Worm (Caenorhabditis elegans) whole organism, early embryonic: ENCODE measurements around the gene F41H10.1.

Source experiments
- B0310.2 ChIP-seq: sonication (generic microtip); optimal IDR thresholded peaks from 2 replicates; lab custom pipeline; 2016; ENCODE audit warnings: mild to moderate bottlenecking, missing genetic modification characterization, missing compliant biosample characterization
- F13C5.2 ChIP-seq: sonication (generic microtip); optimal IDR thresholded peaks from 2 replicates; lab custom pipeline; 2017; ENCODE audit warnings: mild to moderate bottlenecking, missing genetic modification characterization, inconsistent platforms, missing compliant biosample characterization
- aly-1 ChIP-seq: sonication (generic microtip); optimal IDR thresholded peaks from 2 replicates; lab custom pipeline; 2016; ENCODE audit warnings: missing genetic modification characterization, missing compliant biosample characterization
- ama-1 ChIP-seq: fragments of 150-350 bp; optimal IDR thresholded peaks from 2 replicates; lab custom pipeline; 2014
- ceh-13 ChIP-seq: fragments of 200-800 bp; sonication (Bioruptor generic); optimal IDR thresholded peaks from 2 replicates; lab custom pipeline; 2018; ENCODE audit warnings: mild to moderate bottlenecking, missing genetic modification characterization, missing compliant biosample characterization
- ceh-36 ChIP-seq: sonication (generic microtip); optimal IDR thresholded peaks from 2 replicates; lab custom pipeline; 2016; ENCODE audit warnings: missing genetic modification characterization, inconsistent platforms, missing compliant biosample characterization
- ets-7 ChIP-seq: sonication (generic microtip); optimal IDR thresholded peaks from 2 replicates; lab custom pipeline; 2016; ENCODE audit warnings: missing genotype, missing genetic modification characterization, missing compliant biosample characterization
- flt-1 ChIP-seq: fragments of 200-800 bp; sonication (Bioruptor generic); IDR thresholded peaks from 2 replicates; pipeline ENCODE4 v1.3.6; 2022; ENCODE audit warnings: missing genetic modification characterization, missing compliant biosample characterization
- hmbx-1 ChIP-seq: sonication (generic microtip); optimal IDR thresholded peaks from 2 replicates; lab custom pipeline; 2016; ENCODE audit warnings: mild to moderate bottlenecking, missing genetic modification characterization, missing compliant biosample characterization
- hmg-4 ChIP-seq: fragments of 200-800 bp; sonication (Bioruptor generic); optimal IDR thresholded peaks from 2 replicates; lab custom pipeline; 2018; ENCODE audit warnings: mild to moderate bottlenecking, missing genetic modification characterization, missing compliant biosample characterization
- hnd-1 ChIP-seq: sonication (generic microtip); optimal IDR thresholded peaks from 2 replicates; lab custom pipeline; 2016; ENCODE audit warnings: missing genetic modification characterization, missing compliant biosample characterization
- pes-1 ChIP-seq: fragments of 200-800 bp; sonication (Bioruptor generic); IDR thresholded peaks from 2 replicates; pipeline ENCODE4 v1.3.6; 2022; ENCODE audit warnings: missing genetic modification reagents, missing genetic modification characterization, missing compliant biosample characterization
- scrt-1 ChIP-seq: fragments of 200-800 bp; sonication (Bioruptor generic); IDR thresholded peaks from 2 replicates; pipeline ENCODE4 v1.3.6; 2022; ENCODE audit warnings: missing genetic modification characterization, missing compliant biosample characterization
- sea-1 ChIP-seq: fragments of 200-800 bp; sonication (Bioruptor generic); conservative IDR thresholded peaks from 2 replicates; pipeline ENCODE4 v1.3.6; 2022; ENCODE audit warnings: missing genetic modification characterization, missing compliant biosample characterization
- tbx-11 ChIP-seq: fragments of 200-800 bp; sonication (Bioruptor generic); IDR thresholded peaks from 2 replicates; pipeline ENCODE4 v1.3.6; 2022; ENCODE audit warnings: missing genetic modification characterization, missing compliant biosample characterization
- tbx-37 ChIP-seq: fragments of 200-800 bp; sonication (Bioruptor generic); conservative IDR thresholded peaks from 2 replicates; pipeline ENCODE4 v1.3.6; 2022; ENCODE audit warnings: missing genetic modification reagents, missing genetic modification characterization, missing compliant biosample characterization
- tra-4 ChIP-seq: sonication (generic microtip); optimal IDR thresholded peaks from 2 replicates; lab custom pipeline; 2017; ENCODE audit warnings: missing genetic modification characterization, missing compliant biosample characterization

Gene F41H10.1

ce11 chrIV:5353364-5353763 lies 29.3 kb upstream of the F41H10.1 start, which contains the start of gene Y4C6B.7:
Y4C6B.7 (minus strand) TSS chrIV:5353464.
- no peak for TF ChIP-seq tbx-37 (GFP tag; lab: Robert Waterston, UW)
- TF ChIP-seq F13C5.2: no peak
- no peak for TF ChIP-seq ets-7 (tag; lab: Kevin White, UChicago)
- TF ChIP-seq B0310.2 (tag; lab: Kevin White, UChicago): no peak

ce11 chrIV:5354124-5354523 lies 28.6 kb upstream of the F41H10.1 start, which contains the start of gene Y4C6B.1:
Y4C6B.1 (plus strand) TSS chrIV:5354488.
- TF ChIP-seq ets-7 (tag; lab: Kevin White, UChicago) (no peak), pes-1 (GFP tag; lab: Robert Waterston, UW) (0 out of 2 replicates have a peak, but pooled peaks have one; percentile 41), ceh-36 (tag; lab: Kevin White, UChicago) (no peak), flt-1 (GFP tag; lab: Robert Waterston, UW) (no peak)

- no peak for TF ChIP-seq hmbx-1 (tag; lab: Kevin White, UChicago)
- TF ChIP-seq flt-1 (GFP tag; lab: Robert Waterston, UW): no peak
- no peak for TF ChIP-seq tra-4 (tag; lab: Kevin White, UChicago)
- no peak for TF ChIP-seq hmg-4 (GFP tag; lab: Kevin White, UChicago)
- TF ChIP-seq B0310.2 (tag; lab: Kevin White, UChicago): no peak
- TF ChIP-seq sea-1: no peak
- TF ChIP-seq ceh-36 (tag; lab: Kevin White, UChicago): no peak
These were observed 28.1 kb upstream of the F41H10.1 start for ce11 chrIV:5354564-5354963.

ce11 chrIV:5360533-5360932 lies 22.2 kb upstream of the F41H10.1 start, which contains the start of gene F41H10.5:
F41H10.5 (plus strand) TSS chrIV:5360907.
- TF ChIP-seq hnd-1 (tag; lab: Kevin White, UChicago): no peak
- no peak for TF ChIP-seq tbx-37 (GFP tag; lab: Robert Waterston, UW)
- no peak for TF ChIP-seq flt-1 (GFP tag; lab: Robert Waterston, UW)
- no peak for TF ChIP-seq B0310.2 (tag; lab: Kevin White, UChicago)
- TF ChIP-seq F13C5.2: no peak
- TF ChIP-seq hmbx-1 (tag; lab: Kevin White, UChicago): no peak
- no peak for TF ChIP-seq ama-1 (lab: Kevin White, UChicago)
- no peak for TF ChIP-seq aly-1
- TF ChIP-seq scrt-1 (GFP tag; lab: Robert Waterston, UW): no peak
- TF ChIP-seq ceh-13: no peak
- TF ChIP-seq hmg-4 (GFP tag; lab: Kevin White, UChicago): no peak
- no peak for TF ChIP-seq tbx-11 (GFP tag; lab: Robert Waterston, UW)
- no peak for TF ChIP-seq ets-7 (tag; lab: Kevin White, UChicago)
- TF ChIP-seq sea-1: no peak

ce11 chrIV:5364135-5364609 lies 18.5 kb upstream of the F41H10.1 start, which contains the start of the genes hda-6 and F41H10.4:
hda-6 (minus strand) TSS chrIV:5364306.
F41H10.4 (plus strand) TSS chrIV:5364559.
- TF ChIP-seq tbx-11 (GFP tag; lab: Robert Waterston, UW): no peak
- no peak for TF ChIP-seq scrt-1 (GFP tag; lab: Robert Waterston, UW)
- no peak for TF ChIP-seq ama-1 (lab: Kevin White, UChicago)
- TF ChIP-seq F13C5.2: no peak
- TF ChIP-seq hnd-1 (tag; lab: Kevin White, UChicago): no peak
- no peak for TF ChIP-seq sea-1
- no peak for TF ChIP-seq aly-1
- TF ChIP-seq flt-1 (GFP tag; lab: Robert Waterston, UW): no peak
- TF ChIP-seq tbx-37 (GFP tag; lab: Robert Waterston, UW): no peak
- TF ChIP-seq hmg-4 (GFP tag; lab: Kevin White, UChicago): no peak
- no peak for TF ChIP-seq hmbx-1 (tag; lab: Kevin White, UChicago)
- no peak for TF ChIP-seq ceh-13
- no peak for TF ChIP-seq pes-1 (GFP tag; lab: Robert Waterston, UW)
- no peak for TF ChIP-seq ets-7 (tag; lab: Kevin White, UChicago)
- TF ChIP-seq tra-4 (tag; lab: Kevin White, UChicago): no peak
- TF ChIP-seq ceh-36 (tag; lab: Kevin White, UChicago): no peak
- no peak for TF ChIP-seq B0310.2 (tag; lab: Kevin White, UChicago)

- TF ChIP-seq B0310.2 (tag; lab: Kevin White, UChicago) (no peak), scrt-1 (GFP tag; lab: Robert Waterston, UW) (no peak), sea-1 (no peak), ceh-13 (no peak), pes-1 (GFP tag; lab: Robert Waterston, UW) (no peak)
These were observed 16.1 kb upstream of the F41H10.1 start, which contains the start of gene sand-1 for ce11 chrIV:5366567-5366966. sand-1 (plus strand) TSS chrIV:5366867.

ce11 chrIV:5367899-5368298 lies 14.8 kb upstream of the F41H10.1 start:
- TF ChIP-seq scrt-1 (GFP tag; lab: Robert Waterston, UW): no peak
- no peak for TF ChIP-seq ets-7 (tag; lab: Kevin White, UChicago)
- TF ChIP-seq B0310.2 (tag; lab: Kevin White, UChicago): no peak
- TF ChIP-seq tbx-11 (GFP tag; lab: Robert Waterston, UW): no peak
- TF ChIP-seq hmbx-1 (tag; lab: Kevin White, UChicago): no peak
- no peak for TF ChIP-seq sea-1
- TF ChIP-seq flt-1 (GFP tag; lab: Robert Waterston, UW): no peak
- TF ChIP-seq pes-1 (GFP tag; lab: Robert Waterston, UW): no peak
- no peak for TF ChIP-seq ceh-13
- no peak for TF ChIP-seq tbx-37 (GFP tag; lab: Robert Waterston, UW)
- no peak for TF ChIP-seq tra-4 (tag; lab: Kevin White, UChicago)
- TF ChIP-seq F13C5.2: no peak
- TF ChIP-seq hmg-4 (GFP tag; lab: Kevin White, UChicago): no peak
- TF ChIP-seq hnd-1 (tag; lab: Kevin White, UChicago): no peak
- TF ChIP-seq aly-1: no peak
- no peak for TF ChIP-seq ceh-36 (tag; lab: Kevin White, UChicago)

ce11 chrIV:5368860-5369259 lies 13.8 kb upstream of the F41H10.1 start:
- TF ChIP-seq tbx-11 (GFP tag; lab: Robert Waterston, UW): no peak
- TF ChIP-seq aly-1: peak; percentile 33
